Fruit fly (Drosophila melanogaster): Measurements from ENCODE around the gene Taf1.

Gene Taf1

DNA sequence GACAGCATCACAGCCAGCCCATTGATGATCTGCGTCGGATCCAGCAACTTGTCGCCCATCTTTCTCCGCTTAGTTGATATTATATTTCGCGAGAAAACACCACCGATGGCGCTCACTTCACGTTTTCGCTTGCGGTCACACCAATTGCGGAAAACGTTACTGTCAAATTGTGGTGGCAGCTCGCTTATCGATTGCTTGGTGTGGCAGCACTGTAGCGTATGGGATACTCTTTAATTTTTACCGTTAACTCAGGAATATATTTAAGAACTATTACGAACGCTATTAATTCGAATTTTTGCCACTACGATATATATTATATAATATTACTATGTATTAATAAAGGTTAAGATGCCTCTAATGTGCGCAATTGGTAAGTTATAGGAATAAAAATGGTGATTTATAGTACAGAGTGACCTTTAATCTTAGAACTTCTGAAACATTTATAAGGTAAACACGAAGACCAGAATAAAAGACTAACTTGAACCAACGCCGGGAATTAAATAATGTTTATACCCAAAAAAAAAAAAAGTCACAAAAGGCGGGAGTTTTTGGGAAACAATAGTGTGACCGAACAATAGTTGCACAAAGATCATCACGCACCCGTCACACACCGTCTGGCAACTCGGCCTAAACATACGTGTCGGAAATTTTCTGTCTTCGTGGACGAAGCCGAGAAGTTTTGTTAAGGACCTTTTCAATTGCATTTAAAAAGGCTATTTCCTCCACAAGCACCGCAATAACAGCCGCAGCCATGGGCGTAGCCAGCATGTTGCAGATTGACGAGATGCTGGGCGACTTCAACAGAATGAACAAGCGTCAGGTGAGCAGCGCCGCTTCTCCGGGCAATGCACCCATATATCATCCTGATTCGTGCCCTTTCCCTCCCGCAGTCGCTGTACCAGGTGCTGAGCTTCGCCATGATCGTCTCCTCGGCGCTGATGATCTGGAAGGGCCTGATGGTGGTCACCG lies 10.9 kb downstream of the Taf1 start, which contains the start of the genes CG1307 and twr (continued):
- TF ChIP-seq Dad (GFP tag; optimal IDR thresholded peaks at IDR 0.05) (no peak), slp2 (GFP tag; optimal IDR thresholded peaks at IDR 0.05) (no peak), Dref (GFP tag; IDR thresholded peaks at IDR 0.05) (peak; percentile 60), ssp (GFP tag; IDR thresholded peaks at IDR 0.05) (peak; percentile 51; the same call in 1 of the 2 replicates), CG11456 (GFP tag; IDR thresholded peaks at IDR 0.05) (peak; percentile 60; the same call in 1 of the 3 replicates), Mes4 (GFP tag; optimal IDR thresholded peaks at IDR 0.05) (no peak), sug (tag; optimal IDR thresholded peaks at IDR 0.05) (no peak), CG6765 (GFP tag; optimal IDR thresholded peaks at IDR 0.05) (no peak), pho (GFP tag; optimal IDR thresholded peaks at IDR 0.05) (no peak), kay (GFP tag; optimal IDR thresholded peaks at IDR 0.05) (no peak), CG9797 (GFP tag; optimal IDR thresholded peaks at IDR 0.05) (peak; percentile 81), cato (GFP tag; optimal IDR thresholded peaks at IDR 0.05; ENCODE audit: borderline replicate concordance) (no peak), CG12071 (GFP tag; optimal IDR thresholded peaks at IDR 0.05) (no peak), zf30C (GFP tag; optimal IDR thresholded peaks at IDR 0.05) (no peak), org-1 (GFP tag; optimal IDR thresholded peaks at IDR 0.05) (no peak), crc (GFP tag; optimal IDR thresholded peaks at IDR 0.05) (no peak), Ada2b (GFP tag; IDR thresholded peaks at IDR 0.05) (no peak), CG11696 (GFP tag; IDR thresholded peaks at IDR 0.05) (no peak), CG3726 (GFP tag; IDR thresholded peaks at IDR 0.05) (no peak), rib (GFP tag; IDR thresholded peaks at IDR 0.05) (no peak; the same call in 1 of the 2 replicates), CG33557 (GFP tag; optimal IDR thresholded peaks at IDR 0.05) (peak; percentile 41), CG17829 (tag; optimal IDR thresholded peaks at IDR 0.05) (peak; percentile 61), sens-2 (GFP tag; IDR thresholded peaks at IDR 0.05) (no peak), jing (GFP tag; optimal IDR thresholded peaks at IDR 0.05) (no peak), YL-1 (GFP tag; optimal IDR thresholded peaks at IDR 0.05) (peak; percentile 39), ro (GFP tag; IDR thresholded peaks at IDR 0.05) (no peak), tio (GFP tag; optimal IDR thresholded peaks at IDR 0.05) (no peak), CG10147 (GFP tag; optimal IDR thresholded peaks at IDR 0.05) (no peak), ftz-f1 (GFP tag; optimal IDR thresholded peaks at IDR 0.05) (no peak), CG31365 (tag; optimal IDR thresholded peaks at IDR 0.05) (no peak), CG10565 (GFP tag; optimal IDR thresholded peaks at IDR 0.05) (no peak), CG1832 (GFP tag; optimal IDR thresholded peaks at IDR 0.05) (no peak), gfzf (GFP tag; optimal IDR thresholded peaks at IDR 0.05) (peak; percentile 76), CG16815 (GFP tag; optimal IDR thresholded peaks at IDR 0.05) (no peak), Dll (GFP tag; IDR thresholded peaks at IDR 0.05; ENCODE audit: partially characterized antibody) (0 out of 4 replicates have a peak, but pooled peaks have one; percentile 25), Awh (GFP tag; IDR thresholded peaks at IDR 0.05) (no peak), CG10959 (GFP tag; IDR thresholded peaks at IDR 0.05) (no peak), zfh2 (GFP tag; optimal IDR thresholded peaks at IDR 0.05) (no peak), CG15073 (GFP tag; optimal IDR thresholded peaks at IDR 0.05) (no peak), Gug (GFP tag; IDR thresholded peaks at IDR 0.05) (no peak), scrt (GFP tag; optimal IDR thresholded peaks at IDR 0.05) (no peak), Dp (GFP tag; optimal IDR thresholded peaks at IDR 0.05) (peak; percentile 70), Ets97D (GFP tag; optimal IDR thresholded peaks at IDR 0.05) (peak; percentile 78), tup (GFP tag; optimal IDR thresholded peaks at IDR 0.05) (no peak), CG18764 (GFP tag; optimal IDR thresholded peaks at IDR 0.05) (peak; percentile 23), CG17802 (tag; optimal IDR thresholded peaks at IDR 0.05) (peak; percentile 13), Hand (GFP tag; optimal IDR thresholded peaks at IDR 0.05) (no peak), CG1792 (GFP tag; optimal IDR thresholded peaks at IDR 0.05) (no peak), Six4 (GFP tag; optimal IDR thresholded peaks at IDR 0.05) (no peak)

Measured in whole organism, embryonic.